Fruit fly (Drosophila melanogaster) whole organism, embryonic: ENCODE data around the gene Patr-1.

ENCODE experiments used
- Asciz ChIP-seq: fragments of 200-800 bp; sonication (Bioruptor generic); optimal IDR thresholded peaks from 2 replicates; lab custom pipeline; 2017; ENCODE audit warnings: missing biosample characterization, mild to moderate bottlenecking, missing genetic modification characterization, missing genetic modification reagents
- Atf6 ChIP-seq: fragments of 200-800 bp; sonication (Bioruptor generic); IDR thresholded peaks from 2 replicates; pipeline ENCODE4 v1.3.6; 2022; ENCODE audit warnings: missing biosample characterization, missing genetic modification characterization
- CG11723 ChIP-seq: fragments of 200-800 bp; sonication (Bioruptor generic); optimal IDR thresholded peaks from 2 replicates; lab custom pipeline; 2017; ENCODE audit warnings: missing biosample characterization, mild to moderate bottlenecking, missing genetic modification characterization
- CG12391 ChIP-seq: fragments of 200-800 bp; sonication (Bioruptor generic); optimal IDR thresholded peaks from 3 replicates; lab custom pipeline; 2018; ENCODE audit warnings: missing biosample characterization, mild to moderate bottlenecking, missing genetic modification characterization, moderate library complexity
- CG17802 ChIP-seq: fragments of 200-800 bp; sonication (Bioruptor generic); optimal IDR thresholded peaks from 2 replicates; lab custom pipeline; 2018; ENCODE audit warnings: missing biosample characterization, mild to moderate bottlenecking, missing genetic modification characterization, moderate library complexity
- CG18011 ChIP-seq: fragments of 200-800 bp; sonication (Bioruptor generic); optimal IDR thresholded peaks from 2 replicates; lab custom pipeline; 2017; ENCODE audit warnings: missing biosample characterization, missing genetic modification characterization, mild to moderate bottlenecking, moderate library complexity, missing genotype
- CG18476 ChIP-seq: fragments of 200-800 bp; sonication (Bioruptor generic); optimal IDR thresholded peaks from 2 replicates; lab custom pipeline; 2016; ENCODE audit warnings: missing biosample characterization, mild to moderate bottlenecking, missing genetic modification characterization
- CG18619 ChIP-seq: fragments of 200-800 bp; sonication (Bioruptor generic); optimal IDR thresholded peaks from 3 replicates; lab custom pipeline; 2017; ENCODE audit warnings: missing biosample characterization, mild to moderate bottlenecking, missing genetic modification characterization
- CG2712 ChIP-seq: fragments of 200-800 bp; optimal IDR thresholded peaks from 3 replicates; lab custom pipeline; 2019; ENCODE audit warnings: missing biosample characterization, mild to moderate bottlenecking, missing genetic modification characterization, moderate library complexity
- CG2889 ChIP-seq: fragments of 200-800 bp; sonication (Bioruptor generic); IDR thresholded peaks from 3 replicates; pipeline ENCODE4 v1.3.6; 2022; ENCODE audit warnings: missing biosample characterization, missing genetic modification characterization
- CG3407 ChIP-seq: fragments of 200-800 bp; sonication (Bioruptor generic); optimal IDR thresholded peaks from 2 replicates; lab custom pipeline; 2018; ENCODE audit warnings: missing biosample characterization, mild to moderate bottlenecking, missing genetic modification characterization
- CG3838 ChIP-seq: fragments of 200-800 bp; sonication (Bioruptor generic); optimal IDR thresholded peaks from 3 replicates; lab custom pipeline; 2016; ENCODE audit warnings: missing biosample characterization, missing genetic modification characterization
- CG4328 ChIP-seq: fragments of 200-800 bp; sonication (Bioruptor generic); optimal IDR thresholded peaks from 3 replicates; lab custom pipeline; 2017; ENCODE audit warnings: missing biosample characterization, missing genetic modification reagents, missing genetic modification characterization
- CG5245 ChIP-seq: fragments of 200-800 bp; sonication (Bioruptor generic); optimal IDR thresholded peaks from 3 replicates; lab custom pipeline; 2016; ENCODE audit warnings: missing biosample characterization, missing genetic modification characterization
- CG6272 ChIP-seq: fragments of 200-800 bp; sonication (Bioruptor generic); IDR thresholded peaks from 2 replicates; pipeline ENCODE4 v1.3.6; 2022; ENCODE audit warnings: missing biosample characterization, missing genetic modification characterization
- CG6683 ChIP-seq: fragments of 200-800 bp; sonication (Bioruptor generic); optimal IDR thresholded peaks from 2 replicates; lab custom pipeline; 2017; ENCODE audit warnings: missing biosample characterization, mild to moderate bottlenecking, missing genetic modification characterization, missing genetic modification reagents
- CG6765 ChIP-seq: fragments of 200-800 bp; sonication (Bioruptor generic); optimal IDR thresholded peaks from 3 replicates; lab custom pipeline; 2017; ENCODE audit warnings: missing biosample characterization, mild to moderate bottlenecking, missing genetic modification characterization
- CG7839 ChIP-seq: fragments of 200-800 bp; sonication (Bioruptor generic); optimal IDR thresholded peaks from 3 replicates; lab custom pipeline; 2018; ENCODE audit warnings: missing biosample characterization, mild to moderate bottlenecking, missing genetic modification characterization, moderate library complexity
- CG7987 ChIP-seq: fragments of 200-800 bp; sonication (Bioruptor generic); optimal IDR thresholded peaks from 2 replicates; lab custom pipeline; 2018; ENCODE audit warnings: missing biosample characterization, mild to moderate bottlenecking, missing genetic modification characterization, moderate library complexity
- CG9727 ChIP-seq: fragments of 200-800 bp; sonication (Bioruptor generic); optimal IDR thresholded peaks from 3 replicates; lab custom pipeline; 2017; ENCODE audit warnings: missing biosample characterization, mild to moderate bottlenecking, missing genetic modification characterization
- Chrac-16 ChIP-seq: fragments of 200-800 bp; sonication (Bioruptor generic); optimal IDR thresholded peaks from 3 replicates; lab custom pipeline; 2016; ENCODE audit warnings: missing biosample characterization, missing genetic modification characterization
- Doc3 ChIP-seq: fragments of 200-800 bp; sonication (Bioruptor generic); IDR thresholded peaks from 3 replicates; pipeline ENCODE4 v1.3.6; 2022; ENCODE audit warnings: missing biosample characterization, missing genetic modification characterization; ENCODE audit not compliant: partially characterized antibody
- Eip74EF ChIP-seq, 2 experiments: fragments of 200-800 bp in 1 of 2; fragments of >200 bp in 1 of 2; sonication (Bioruptor generic) in 1 of 2; optimal IDR thresholded peaks; 2 replicates each; lab custom pipeline; 2017 to 2019; ENCODE audit warnings: missing biosample characterization in 2 of 2, missing genetic modification characterization in 2 of 2, mild to moderate bottlenecking in 1 of 2, moderate library complexity in 1 of 2
- Ets65A ChIP-seq: fragments of 200-800 bp; sonication (Bioruptor generic); peaks from one replicate; lab custom pipeline; 2016; ENCODE audit warnings: missing biosample characterization, missing genetic modification characterization
- MTF-1 ChIP-seq: fragments of 200-800 bp; sonication (Bioruptor generic); optimal IDR thresholded peaks from 2 replicates; lab custom pipeline; 2018; ENCODE audit warnings: missing biosample characterization, mild to moderate bottlenecking, missing genetic modification characterization, borderline replicate concordance
- Mad ChIP-seq: fragments of 200-800 bp; sonication (Bioruptor generic); optimal IDR thresholded peaks from 2 replicates; lab custom pipeline; 2016; ENCODE audit warnings: missing biosample characterization, missing genetic modification characterization
- Tbp ChIP-seq: fragments of >200 bp; optimal IDR thresholded peaks from 2 replicates; lab custom pipeline; 2018; ENCODE audit warnings: missing biosample characterization, missing genetic modification characterization
- ap ChIP-seq: fragments of 200-800 bp; sonication (Bioruptor generic); IDR thresholded peaks from 2 replicates; pipeline ENCODE4 v1.3.6; 2022; ENCODE audit warnings: missing biosample characterization, missing genetic modification characterization
- cg ChIP-seq: fragments of 200-800 bp; sonication (Bioruptor generic); optimal IDR thresholded peaks from 3 replicates; lab custom pipeline; 2019; ENCODE audit warnings: missing biosample characterization, mild to moderate bottlenecking, missing genetic modification characterization, moderate library complexity
- croc ChIP-seq: fragments of 200-800 bp; sonication (Bioruptor generic); conservative IDR thresholded peaks from 3 replicates; pipeline ENCODE4 v1.3.6; 2022; ENCODE audit warnings: missing biosample characterization, missing genetic modification characterization
- dati ChIP-seq: fragments of 200-800 bp; sonication (Bioruptor generic); IDR thresholded peaks from 2 replicates; pipeline ENCODE4 v1.3.6; 2022; ENCODE audit warnings: missing biosample characterization, missing genetic modification characterization
- dmrt99B ChIP-seq: fragments of 200-800 bp; sonication (Bioruptor generic); optimal IDR thresholded peaks from 2 replicates; lab custom pipeline; 2018; ENCODE audit warnings: missing biosample characterization, mild to moderate bottlenecking, missing genetic modification characterization, moderate library complexity
- dysf ChIP-seq: fragments of 200-800 bp; sonication (Bioruptor generic); IDR thresholded peaks from 3 replicates; pipeline ENCODE4 v1.3.6; 2022; ENCODE audit warnings: missing biosample characterization, missing genetic modification characterization
- en ChIP-seq: fragments of 200-800 bp; sonication (Bioruptor generic); optimal IDR thresholded peaks from 2 replicates; lab custom pipeline; 2016; ENCODE audit warnings: missing biosample characterization, missing genetic modification characterization
- ewg ChIP-seq: fragments of 200-800 bp; sonication (Bioruptor generic); optimal IDR thresholded peaks from 3 replicates; lab custom pipeline; 2017; ENCODE audit warnings: mild to moderate bottlenecking, missing biosample characterization, missing genetic modification reagents, missing genetic modification characterization
- gem ChIP-seq: fragments of 200-800 bp; sonication (Bioruptor generic); optimal IDR thresholded peaks from 2 replicates; lab custom pipeline; 2019; ENCODE audit warnings: missing biosample characterization, mild to moderate bottlenecking, missing genetic modification characterization, moderate library complexity
- gsb ChIP-seq: fragments of 200-800 bp; sonication (Bioruptor generic); IDR thresholded peaks from 2 replicates; pipeline ENCODE4 v1.3.6; 2022; ENCODE audit warnings: missing biosample characterization, missing genetic modification characterization
- lbe ChIP-seq: fragments of 200-800 bp; sonication (Bioruptor generic); optimal IDR thresholded peaks from 2 replicates; lab custom pipeline; 2016; ENCODE audit warnings: missing biosample characterization, mild to moderate bottlenecking, missing genetic modification characterization
- lmd ChIP-seq: fragments of 200-800 bp; sonication (Bioruptor generic); IDR thresholded peaks from 2 replicates; pipeline ENCODE4 v1.3.6; 2022; ENCODE audit warnings: missing biosample characterization, missing genetic modification characterization
- nerfin-1 ChIP-seq: fragments of 200-800 bp; sonication (Bioruptor generic); optimal IDR thresholded peaks from 3 replicates; lab custom pipeline; 2019; ENCODE audit warnings: missing biosample characterization, mild to moderate bottlenecking, missing genetic modification characterization, moderate library complexity
- onecut ChIP-seq: fragments of 200-800 bp; sonication (Bioruptor generic); IDR thresholded peaks from 2 replicates; pipeline ENCODE4 v1.3.6; 2022; ENCODE audit warnings: missing biosample characterization, missing genetic modification characterization
- org-1 ChIP-seq: fragments of 200-800 bp; sonication (Bioruptor generic); optimal IDR thresholded peaks from 2 replicates; lab custom pipeline; 2017; ENCODE audit warnings: missing biosample characterization, missing genetic modification characterization
- prd ChIP-seq, 3 experiments: fragments of >200 bp in 2 of 3; fragments of 200-800 bp in 1 of 3; sonication (Bioruptor generic) in 1 of 3; optimal IDR thresholded peaks in 2 of 3; IDR thresholded peaks in 1 of 3; 2 replicates in 2 of 3; 3 replicates in 1 of 3; pipeline versions ENCODE4 v1.3.6 to Lab custom; 2017 to 2022; ENCODE audit warnings: missing biosample characterization in 1 of 3, missing genetic modification characterization in 1 of 3
- sens ChIP-seq: fragments of 200-800 bp; sonication (Bioruptor generic); peaks from one replicate; lab custom pipeline; 2016; ENCODE audit warnings: missing biosample characterization, missing genetic modification characterization
- tup ChIP-seq: fragments of 200-800 bp; sonication (Bioruptor generic); optimal IDR thresholded peaks from 2 replicates; lab custom pipeline; 2016; ENCODE audit warnings: missing biosample characterization, mild to moderate bottlenecking, missing genetic modification characterization, moderate library complexity
- vnd ChIP-seq: fragments of 200-800 bp; sonication (Bioruptor generic); IDR thresholded peaks from 3 replicates; pipeline ENCODE4 v1.3.6; 2022; ENCODE audit warnings: missing biosample characterization, missing genetic modification characterization; ENCODE audit not compliant: partially characterized antibody
- zfh1 ChIP-seq: fragments of 200-800 bp; sonication (Bioruptor generic); IDR thresholded peaks from 3 replicates; pipeline ENCODE4 v1.3.6; 2022; ENCODE audit warnings: missing biosample characterization, missing genetic modification characterization

The Patr-1 gene

DNA sequence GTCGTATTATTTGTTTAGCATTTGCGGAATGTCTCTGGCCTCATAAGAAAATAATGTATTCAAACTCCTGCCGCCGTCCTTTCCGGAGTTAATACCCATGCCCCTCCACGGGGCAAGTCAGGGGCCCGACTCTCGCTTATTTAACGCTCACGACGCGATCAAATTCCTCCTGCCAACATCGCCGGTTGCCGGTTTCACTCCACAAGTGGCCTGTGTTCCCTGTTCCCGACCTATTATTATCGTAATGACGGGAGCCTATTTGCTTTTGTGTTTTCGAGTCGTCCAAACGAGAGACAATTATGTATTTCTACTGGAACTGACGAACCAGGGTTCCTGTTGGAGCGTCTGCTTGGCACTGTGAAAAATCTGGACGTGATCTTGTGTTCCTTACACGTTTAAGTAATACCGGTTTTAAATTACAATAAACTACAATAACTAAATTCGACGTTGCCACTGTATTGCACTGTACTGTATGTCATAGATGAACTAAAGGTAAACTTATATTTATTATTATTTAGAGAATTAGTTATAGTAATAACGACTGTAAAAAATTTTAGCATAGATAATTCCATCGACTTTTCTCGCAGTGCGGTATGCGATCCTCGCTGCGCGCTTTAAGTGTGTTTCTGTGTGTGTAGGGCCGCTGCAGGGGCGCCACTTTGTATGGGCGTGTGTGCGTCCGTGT is 9.2 kb downstream of the Patr-1 start (continued):
- TF ChIP-seq prd (optimal IDR thresholded peaks at IDR 0.05; lab: Kevin White, UChicago) (no peak), prd (GFP tag; IDR thresholded peaks at IDR 0.05; lab: Robert Waterston, UW) (peak; percentile 75), lmd (GFP tag; lab: Robert Waterston, UW) (peak; percentile 13; the same call in 1 of the 2 replicates), CG18476 (peak; percentile 20), croc (GFP tag; lab: Robert Waterston, UW) (peak; percentile 46; the same call in 2 of the 3 replicates), zfh1 (GFP tag; lab: Robert Waterston, UW) (peak; percentile 44; the same call in 1 of the 3 replicates), CG7839 (tag; lab: Kevin White, UChicago) (peak; percentile 28), Atf6 (GFP tag; lab: Robert Waterston, UW) (no peak), gem (tag; lab: Kevin White, UChicago) (peak; percentile 75), Doc3 (no peak), CG3407 (peak; percentile 8), Ets65A (GFP tag; lab: Kevin White, UChicago) (peak; percentile 75), lbe (GFP tag; lab: Kevin White, UChicago) (peak; percentile 58), gsb (GFP tag; lab: Robert Waterston, UW) (no peak), CG6765 (GFP tag; lab: Kevin White, UChicago) (no peak), vnd (GFP tag; lab: Robert Waterston, UW) (no peak), CG7987 (GFP tag; lab: Kevin White, UChicago) (no peak), Mad (peak; percentile 8), CG3838 (no peak), Chrac-16 (GFP tag; lab: Kevin White, UChicago) (peak; percentile 48), sens (GFP tag; lab: Kevin White, UChicago) (peak; percentile 78)

DNA sequence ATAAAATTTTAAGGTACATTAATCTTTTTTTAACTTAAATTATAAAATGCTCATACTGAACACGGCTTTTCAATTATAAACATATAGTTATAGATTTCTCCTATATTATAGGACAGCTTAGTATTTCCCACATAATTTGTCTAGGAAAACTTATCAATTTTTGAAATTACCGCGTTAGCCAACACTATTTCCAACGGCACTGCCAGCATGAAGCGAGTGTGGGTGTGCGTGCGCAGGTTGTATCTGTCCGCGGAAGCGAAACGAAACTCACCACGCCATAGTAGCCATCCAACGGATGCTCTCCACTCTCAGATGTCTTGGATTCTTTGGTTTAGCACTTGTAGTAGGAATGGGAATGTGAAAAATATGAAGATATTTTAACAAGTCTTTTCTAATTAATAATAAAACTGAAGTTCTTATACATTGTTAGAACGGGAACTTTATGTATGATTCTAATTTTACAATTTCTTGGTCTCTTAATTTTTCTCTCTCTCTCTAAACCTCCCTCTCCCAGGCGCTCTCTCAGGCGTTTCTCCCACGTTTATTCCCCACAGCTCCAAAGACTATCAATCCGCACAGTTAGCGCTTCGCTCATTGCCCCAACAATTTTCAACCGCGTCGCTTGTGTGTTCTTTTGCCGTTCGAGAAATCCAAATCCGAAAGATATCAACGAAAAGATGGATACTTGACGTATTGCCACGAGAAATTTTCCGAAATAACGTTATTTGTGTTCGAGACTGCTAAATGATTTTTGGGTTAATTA is 10.2 kb downstream of the Patr-1 start, which contains the start of gene Dad:
Dad (plus strand) TSS at position 593 of the 763 bp plus-strand sequence.
- no peak for TF ChIP-seq CG18011 (GFP tag; lab: Kevin White, UChicago)
- TF ChIP-seq Eip74EF (GFP tag; optimal IDR thresholded peaks at IDR 0.05; lab: Kevin White, UChicago), result peak in 1 of 2 experiments; percentile 65
- TF ChIP-seq en (GFP tag; lab: Kevin White, UChicago), result no peak
- no peak for TF ChIP-seq Tbp (GFP tag; lab: Kevin White, UChicago)
- TF ChIP-seq cg (GFP tag; lab: Kevin White, UChicago), result no peak
- TF ChIP-seq dmrt99B (tag; lab: Kevin White, UChicago), result peak; percentile 19
- TF ChIP-seq CG9727 (GFP tag; lab: Kevin White, UChicago), result no peak
- TF ChIP-seq CG2712, result no peak
- no peak for TF ChIP-seq CG6272 (GFP tag; lab: Robert Waterston, UW)
- TF ChIP-seq CG2889 (GFP tag; lab: Robert Waterston, UW), result no peak
- TF ChIP-seq CG18619 (GFP tag; lab: Kevin White, UChicago), result no peak
- peak; percentile 9 for TF ChIP-seq CG11723 (GFP tag; lab: Kevin White, UChicago)
- TF ChIP-seq ewg (GFP tag; lab: Kevin White, UChicago), result peak; percentile 99
- TF ChIP-seq CG17802 (tag; lab: Kevin White, UChicago), result no peak
- TF ChIP-seq CG6683 (GFP tag; lab: Kevin White, UChicago), result no peak
- TF ChIP-seq tup (GFP tag; lab: Kevin White, UChicago), result no peak
- TF ChIP-seq org-1 (GFP tag; lab: Kevin White, UChicago), result no peak
- no peak for TF ChIP-seq onecut (GFP tag; lab: Robert Waterston, UW)
- no peak for TF ChIP-seq dysf
- no peak for TF ChIP-seq dati (GFP tag; lab: Robert Waterston, UW)
- TF ChIP-seq nerfin-1 (tag; lab: Kevin White, UChicago), result no peak
- no peak for TF ChIP-seq Asciz (GFP tag; lab: Kevin White, UChicago)
- no peak for TF ChIP-seq CG5245 (GFP tag; lab: Kevin White, UChicago)
- no peak for TF ChIP-seq CG12391 (tag; lab: Kevin White, UChicago)
- TF ChIP-seq CG4328 (GFP tag; lab: Kevin White, UChicago), result no peak
- TF ChIP-seq ap (GFP tag; lab: Robert Waterston, UW), result no peak
- TF ChIP-seq MTF-1, result peak; percentile 67
